Worm (Caenorhabditis elegans) whole organism, L2 larva: ENCODE data around the gene R10E4.1.
A peak's percentile ranks its signal among the peaks of the same experiment; 100 is the strongest.

Experiments
- C34F6.9 ChIP-seq: fragments of 150-350 bp; optimal IDR thresholded peaks from 2 replicates; lab custom pipeline; 2014; ENCODE audit warnings: missing biosample characterization, missing genetic modification characterization
- F13H6.1 ChIP-seq: sonication (generic microtip); optimal IDR thresholded peaks from 2 replicates; lab custom pipeline; 2016; ENCODE audit warnings: missing genetic modification characterization, missing compliant biosample characterization
- R02D3.7 ChIP-seq: fragments of 150-350 bp; optimal IDR thresholded peaks from 2 replicates; lab custom pipeline; 2014; ENCODE audit warnings: missing biosample characterization, missing genetic modification characterization
- Y55F3AM.14 ChIP-seq: fragments of 200-800 bp; sonication (Bioruptor generic); optimal IDR thresholded peaks from 2 replicates; lab custom pipeline; 2018; ENCODE audit warnings: mild to moderate bottlenecking, missing genetic modification characterization, missing compliant biosample characterization
- ZK546.5 ChIP-seq: sonication (generic microtip); optimal IDR thresholded peaks from 2 replicates; lab custom pipeline; 2017; ENCODE audit warnings: missing biosample characterization, missing genetic modification characterization
- alr-1 ChIP-seq: fragments of 150-350 bp; optimal IDR thresholded peaks from 2 replicates; lab custom pipeline; 2014; ENCODE audit warnings: missing biosample characterization, missing genetic modification characterization
- aly-2 ChIP-seq: fragments of 150-350 bp; optimal IDR thresholded peaks from 2 replicates; lab custom pipeline; 2014; ENCODE audit warnings: missing biosample characterization, missing genetic modification characterization
- ama-1 ChIP-seq: fragments of 150-350 bp; optimal IDR thresholded peaks from 2 replicates; lab custom pipeline; 2018; ENCODE audit warnings: inconsistent platforms
- blmp-1 ChIP-seq: sonication (generic microtip); optimal IDR thresholded peaks from 2 replicates; lab custom pipeline; 2017; ENCODE audit warnings: missing genetic modification characterization, mild to moderate bottlenecking, missing compliant biosample characterization, antibody characterized with exemption, moderate library complexity; ENCODE audit not compliant: insufficient read depth
- ceh-16 ChIP-seq: fragments of 150-350 bp; optimal IDR thresholded peaks from 2 replicates; lab custom pipeline; 2014; ENCODE audit warnings: missing biosample characterization, missing genetic modification characterization
- ceh-82 ChIP-seq: fragments of 150-350 bp; optimal IDR thresholded peaks from 2 replicates; lab custom pipeline; 2014; ENCODE audit warnings: missing biosample characterization, missing genetic modification characterization
- crh-2 ChIP-seq: sonication (generic microtip); optimal IDR thresholded peaks from 2 replicates; lab custom pipeline; 2017; ENCODE audit warnings: missing biosample characterization, missing genetic modification characterization
- dmd-4 ChIP-seq: sonication (generic microtip); optimal IDR thresholded peaks from 2 replicates; lab custom pipeline; 2017; ENCODE audit warnings: missing biosample characterization, missing genetic modification characterization
- egl-27 ChIP-seq: sonication (generic microtip); optimal IDR thresholded peaks from 3 replicates; lab custom pipeline; 2017; ENCODE audit warnings: missing biosample characterization, missing genetic modification reagents, missing genetic modification characterization
- elt-1 ChIP-seq: fragments of 150-350 bp; optimal IDR thresholded peaks from 2 replicates; lab custom pipeline; 2014; ENCODE audit warnings: missing biosample characterization, missing genetic modification characterization
- elt-3 ChIP-seq: sonication (generic microtip); optimal IDR thresholded peaks from 2 replicates; lab custom pipeline; 2017; ENCODE audit warnings: missing biosample characterization, missing genetic modification characterization
- fos-1 ChIP-seq: fragments of 150-350 bp; optimal IDR thresholded peaks from 2 replicates; lab custom pipeline; 2014; ENCODE audit warnings: missing biosample characterization, missing genetic modification characterization
- gmeb-1 ChIP-seq: fragments of 150-350 bp; optimal IDR thresholded peaks from 2 replicates; lab custom pipeline; 2014; ENCODE audit warnings: missing biosample characterization, missing genetic modification characterization
- lin-11 ChIP-seq: fragments of 150-350 bp; sonication (generic microtip); optimal IDR thresholded peaks from 2 replicates; lab custom pipeline; 2014; ENCODE audit warnings: missing biosample characterization, missing genetic modification characterization, inconsistent platforms, mixed read lengths
- lin-13 ChIP-seq: fragments of 150-350 bp; optimal IDR thresholded peaks from 2 replicates; lab custom pipeline; 2014; ENCODE audit warnings: missing biosample characterization, missing genetic modification reagents, missing genetic modification characterization
- lin-39 ChIP-seq: fragments of 150-350 bp; optimal IDR thresholded peaks from 2 replicates; lab custom pipeline; 2014; ENCODE audit warnings: missing biosample characterization, missing genetic modification reagents, missing genetic modification characterization
- lsy-2 ChIP-seq, 2 experiments: fragments of 150-350 bp in 1 of 2; sonication (generic microtip) in 1 of 2; optimal IDR thresholded peaks; 2 replicates each; lab custom pipeline; 2014 to 2017; ENCODE audit warnings: missing biosample characterization in 2 of 2, missing genetic modification characterization in 2 of 2
- mab-5 ChIP-seq: fragments of 150-350 bp; optimal IDR thresholded peaks from 2 replicates; lab custom pipeline; 2014; ENCODE audit warnings: missing biosample characterization, missing genetic modification characterization
- mbf-1 ChIP-seq: sonication (generic microtip); optimal IDR thresholded peaks from 2 replicates; lab custom pipeline; 2017; ENCODE audit warnings: missing biosample characterization, missing genetic modification characterization
- mdl-1 ChIP-seq, 2 experiments: fragments of 150-350 bp in 1 of 2; sonication (generic microtip) in 1 of 2; optimal IDR thresholded peaks; 2 replicates each; lab custom pipeline; 2017; ENCODE audit warnings: missing biosample characterization in 2 of 2, missing genetic modification characterization in 2 of 2
- nhr-10 ChIP-seq: sonication (generic microtip); optimal IDR thresholded peaks from 2 replicates; lab custom pipeline; 2017; ENCODE audit warnings: missing biosample characterization, missing genetic modification characterization
- nhr-11 ChIP-seq: fragments of 150-350 bp; optimal IDR thresholded peaks from 2 replicates; lab custom pipeline; 2014; ENCODE audit warnings: missing biosample characterization, missing genetic modification characterization
- nhr-12 ChIP-seq: fragments of 150-350 bp; optimal IDR thresholded peaks from 2 replicates; lab custom pipeline; 2014; ENCODE audit warnings: missing biosample characterization, missing genetic modification characterization
- nhr-129 ChIP-seq: fragments of 150-350 bp; optimal IDR thresholded peaks from 2 replicates; lab custom pipeline; 2014; ENCODE audit warnings: missing biosample characterization, missing genetic modification characterization
- nhr-21 ChIP-seq: fragments of 150-350 bp; optimal IDR thresholded peaks from 2 replicates; lab custom pipeline; 2014; ENCODE audit warnings: missing biosample characterization, missing genetic modification characterization
- nhr-23 ChIP-seq: fragments of 150-350 bp; optimal IDR thresholded peaks from 2 replicates; lab custom pipeline; 2014; ENCODE audit warnings: missing biosample characterization, missing genetic modification reagents, missing genetic modification characterization
- nhr-237 ChIP-seq: fragments of 150-350 bp; optimal IDR thresholded peaks from 2 replicates; lab custom pipeline; 2014; ENCODE audit warnings: missing biosample characterization, missing genetic modification characterization
- nhr-25 ChIP-seq: fragments of 150-350 bp; sonication (generic microtip); optimal IDR thresholded peaks from 3 replicates; lab custom pipeline; 2014; ENCODE audit warnings: missing biosample characterization, missing genetic modification characterization
- nhr-6 ChIP-seq: fragments of 150-350 bp; optimal IDR thresholded peaks from 2 replicates; lab custom pipeline; 2014; ENCODE audit warnings: missing biosample characterization, missing genetic modification characterization
- nhr-77 ChIP-seq: fragments of 150-350 bp; optimal IDR thresholded peaks from 2 replicates; lab custom pipeline; 2014; ENCODE audit warnings: missing biosample characterization, missing genetic modification characterization
- peb-1 ChIP-seq: fragments of 150-350 bp; optimal IDR thresholded peaks from 2 replicates; lab custom pipeline; 2014; ENCODE audit warnings: missing biosample characterization, missing genetic modification characterization
- sem-4 ChIP-seq: fragments of 150-350 bp; optimal IDR thresholded peaks from 2 replicates; lab custom pipeline; 2014; ENCODE audit warnings: missing biosample characterization, missing genetic modification reagents, missing genetic modification characterization
- skn-1 ChIP-seq: sonication (generic microtip); optimal IDR thresholded peaks from 2 replicates; lab custom pipeline; 2017; ENCODE audit warnings: missing biosample characterization, missing genetic modification characterization
- sma-3 ChIP-seq: sonication (generic microtip); optimal IDR thresholded peaks from 2 replicates; lab custom pipeline; 2016; ENCODE audit warnings: missing genetic modification reagents, missing genetic modification characterization, missing compliant biosample characterization
- sma-9 ChIP-seq, 2 experiments: fragments of 150-350 bp in 1 of 2; sonication (generic microtip) in 1 of 2; optimal IDR thresholded peaks; 2 replicates each; lab custom pipeline; 2014 to 2016; ENCODE audit warnings: missing genetic modification characterization in 2 of 2, mild to moderate bottlenecking in 1 of 2, missing biosample characterization in 1 of 2, missing compliant biosample characterization in 1 of 2, missing genetic modification reagents in 1 of 2, moderate library complexity in 1 of 2
- snpc-4 ChIP-seq: fragments of 150-350 bp; optimal IDR thresholded peaks from 2 replicates; lab custom pipeline; 2014; ENCODE audit warnings: missing biosample characterization, missing genetic modification characterization
- unc-39 ChIP-seq: fragments of 150-350 bp; optimal IDR thresholded peaks from 2 replicates; lab custom pipeline; 2014; ENCODE audit warnings: missing biosample characterization, missing genetic modification characterization
- unc-55 ChIP-seq: fragments of 150-350 bp; sonication (generic microtip); optimal IDR thresholded peaks from 3 replicates; lab custom pipeline; 2014; ENCODE audit warnings: missing biosample characterization, missing genetic modification reagents, missing genetic modification characterization
- unc-62 ChIP-seq: fragments of 150-350 bp; optimal IDR thresholded peaks from 2 replicates; lab custom pipeline; 2014; ENCODE audit warnings: missing biosample characterization, missing genetic modification reagents, missing genetic modification characterization
- zag-1 ChIP-seq: fragments of 150-350 bp; optimal IDR thresholded peaks from 2 replicates; lab custom pipeline; 2014; ENCODE audit warnings: missing biosample characterization, missing genetic modification characterization
- ztf-1 ChIP-seq: fragments of 200-800 bp; sonication (Bioruptor generic); conservative IDR thresholded peaks from 2 replicates; pipeline ENCODE4 v1.3.6; 2022; ENCODE audit warnings: missing genetic modification characterization, missing compliant biosample characterization
- ztf-11 ChIP-seq: sonication (generic microtip); optimal IDR thresholded peaks from 2 replicates; lab custom pipeline; 2017; ENCODE audit warnings: missing biosample characterization, missing genetic modification characterization
- ztf-4 ChIP-seq: fragments of 150-350 bp; optimal IDR thresholded peaks from 2 replicates; lab custom pipeline; 2014; ENCODE audit warnings: missing biosample characterization, missing genetic modification characterization

Gene R10E4.1

ce11 chrIII:4220864-4221263, 48.7 kb upstream of the R10E4.1 start:
- peak; percentile 5 for TF ChIP-seq crh-2
- TF ChIP-seq gmeb-1 (tag; lab: Kevin White, UChicago), result no peak
- TF ChIP-seq unc-39 (tag; lab: Kevin White, UChicago), result no peak
- TF ChIP-seq egl-27 (tag; lab: Kevin White, UChicago), result no peak
- TF ChIP-seq Y55F3AM.14 (GFP tag; lab: Kevin White, UChicago), result no peak
- TF ChIP-seq lsy-2 (tag; optimal IDR thresholded peaks at IDR 0.05; lab: Kevin White, UChicago), result peak in 1 of 2 experiments; percentile 27
- TF ChIP-seq ztf-1 (GFP tag; lab: Robert Waterston, UW), result no peak
- peak; percentile 39 for TF ChIP-seq C34F6.9 (tag; lab: Kevin White, UChicago)
- TF ChIP-seq, all 48 proteins: peak for 3

ce11 chrIII:4221527-4221926, 48.0 kb upstream of the R10E4.1 start:
- TF ChIP-seq mdl-1 (tag; optimal IDR thresholded peaks at IDR 0.05; lab: Kevin White, UChicago) (peak in 1 of 2 experiments; percentile 16), alr-1 (tag; lab: Kevin White, UChicago) (no peak)
- TF ChIP-seq, all 48 proteins: peak for 1

ce11 chrIII:4223668-4224127, 45.8 kb upstream of the R10E4.1 start:
- peak; percentile 84 for TF ChIP-seq ztf-4 (tag; lab: Kevin White, UChicago)
- peak; percentile 35 for TF ChIP-seq gmeb-1 (tag; lab: Kevin White, UChicago)
- TF ChIP-seq crh-2, result peak; percentile 95
- peak; percentile 83 for TF ChIP-seq lin-13 (GFP tag; lab: Kevin White, UChicago)
- TF ChIP-seq ZK546.5 (tag; lab: Kevin White, UChicago), result no peak
- TF ChIP-seq lin-11 (tag; lab: Kevin White, UChicago), result peak; percentile 75
- TF ChIP-seq ztf-1 (GFP tag; lab: Robert Waterston, UW), result no peak
- no peak for TF ChIP-seq unc-62
- no peak for TF ChIP-seq nhr-77
- peak; percentile 90 for TF ChIP-seq zag-1 (tag; lab: Kevin White, UChicago)
- no peak for TF ChIP-seq nhr-23 (tag; lab: Kevin White, UChicago)
- peak; percentile 86 for TF ChIP-seq mab-5 (tag; lab: Kevin White, UChicago)
- TF ChIP-seq nhr-25, result peak; percentile 11
- TF ChIP-seq peb-1 (tag; lab: Kevin White, UChicago), result no peak
- TF ChIP-seq sem-4 (tag; lab: Kevin White, UChicago), result peak; percentile 82
- peak; percentile 94 for TF ChIP-seq fos-1 (tag; lab: Kevin White, UChicago)
- peak; percentile 96 for TF ChIP-seq C34F6.9 (tag; lab: Kevin White, UChicago)
- peak; percentile 95 for TF ChIP-seq F13H6.1 (tag; lab: Kevin White, UChicago)
- TF ChIP-seq lin-39, result no peak
- TF ChIP-seq Y55F3AM.14 (GFP tag; lab: Kevin White, UChicago), result peak; percentile 52
- no peak for TF ChIP-seq ceh-82 (tag; lab: Kevin White, UChicago)
- no peak for TF ChIP-seq elt-3 (tag; lab: Kevin White, UChicago)
- peak; percentile 71 for TF ChIP-seq snpc-4 (tag; lab: Kevin White, UChicago)
- TF ChIP-seq ceh-16 (tag; lab: Kevin White, UChicago), result no peak
- TF ChIP-seq egl-27 (tag; lab: Kevin White, UChicago), result peak; percentile 82
- peak; percentile 83 for TF ChIP-seq sma-9 (GFP tag; optimal IDR thresholded peaks at IDR 0.05; lab: Kevin White, UChicago)
- TF ChIP-seq sma-9 (tag; optimal IDR thresholded peaks at IDR 0.05; lab: Kevin White, UChicago), result no peak
- peak; percentile 28 for TF ChIP-seq skn-1 (tag; lab: Kevin White, UChicago)
- TF ChIP-seq unc-55 (GFP tag; lab: Kevin White, UChicago), result peak; percentile 88
- TF ChIP-seq aly-2 (tag; lab: Kevin White, UChicago), result no peak
- TF ChIP-seq nhr-10 (tag; lab: Kevin White, UChicago), result peak; percentile 20
- no peak for TF ChIP-seq ztf-11
- TF ChIP-seq nhr-12, result no peak
- no peak for TF ChIP-seq dmd-4
- TF ChIP-seq nhr-129, result peak; percentile 95
- no peak for TF ChIP-seq ama-1 (lab: Kevin White, UChicago)
- TF ChIP-seq alr-1 (tag; lab: Kevin White, UChicago), result no peak
- TF ChIP-seq mdl-1 (tag; optimal IDR thresholded peaks at IDR 0.05; lab: Kevin White, UChicago), result peak; percentile 84 to 91
- no peak for TF ChIP-seq mbf-1 (tag; lab: Kevin White, UChicago)
- peak; percentile 42 for TF ChIP-seq nhr-11 (tag; lab: Kevin White, UChicago)
- no peak for TF ChIP-seq nhr-237 (tag; lab: Kevin White, UChicago)
- no peak for TF ChIP-seq unc-39 (tag; lab: Kevin White, UChicago)
- peak; percentile 70 to 88 for TF ChIP-seq lsy-2 (tag; optimal IDR thresholded peaks at IDR 0.05; lab: Kevin White, UChicago)
- no peak for TF ChIP-seq blmp-1 (tag; lab: Kevin White, UChicago)
- TF ChIP-seq R02D3.7 (tag; lab: Kevin White, UChicago), result no peak
- TF ChIP-seq nhr-21 (tag; lab: Kevin White, UChicago), result peak; percentile 52
- TF ChIP-seq nhr-6 (tag; lab: Kevin White, UChicago), result peak; percentile 53
- TF ChIP-seq sma-3, result peak; percentile 52
- no peak for TF ChIP-seq elt-1
